Fruit fly (Drosophila melanogaster): ENCODE data around the gene Tbh.

Tbh gene

DNA sequence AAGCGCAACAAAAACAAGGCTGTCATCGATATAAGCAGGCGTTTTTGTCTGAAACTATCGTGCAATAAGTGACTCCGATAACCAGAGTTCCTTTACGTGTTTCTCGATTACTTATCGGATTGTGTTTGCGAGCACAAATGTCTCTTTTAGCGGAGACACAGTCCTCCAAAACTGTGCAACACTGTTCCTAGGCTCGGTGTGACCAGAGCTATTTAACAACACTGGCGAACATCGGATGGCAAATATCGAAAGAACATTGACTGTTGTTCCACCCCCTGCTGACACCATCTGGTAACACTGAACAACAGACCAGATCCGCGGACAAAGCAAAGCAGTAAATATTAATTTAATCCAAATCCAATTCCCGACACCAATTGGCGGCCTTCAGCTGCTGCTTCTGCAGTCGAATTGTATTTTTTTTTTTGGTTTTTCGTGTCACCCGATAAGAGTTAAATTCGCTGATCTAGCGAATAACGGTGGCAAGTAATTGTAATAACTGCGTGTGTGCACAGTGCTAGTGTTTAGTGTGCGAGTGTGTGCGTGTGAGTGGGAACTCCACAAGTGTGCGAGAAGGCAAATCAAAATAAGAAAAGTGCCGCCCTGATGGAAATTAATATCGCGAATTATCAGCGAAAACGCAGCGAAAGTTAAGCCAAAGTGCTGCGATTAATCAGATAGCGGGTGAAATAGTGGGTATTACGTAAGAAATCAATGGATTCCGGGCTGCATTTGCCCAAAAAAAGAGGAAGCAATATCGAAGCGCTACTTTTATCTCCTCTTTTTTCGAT, 66.1 kb downstream of the Tbh start, which contains the start of gene mys (continued):
- peak; percentile 73 for TF ChIP-seq CG18599 (GFP tag; optimal IDR thresholded peaks at IDR 0.05)
- TF ChIP-seq oc (tag; optimal IDR thresholded peaks at IDR 0.05), result peak; percentile 40
- TF ChIP-seq Hr51 (GFP tag; optimal IDR thresholded peaks at IDR 0.05), result peak in 1 of 2 experiments; percentile 81
- TF ChIP-seq CG17829 (tag; optimal IDR thresholded peaks at IDR 0.05), result peak; percentile 49
- peak; percentile 44 for TF ChIP-seq Atf-2 (GFP tag; optimal IDR thresholded peaks at IDR 0.05)
- TF ChIP-seq Fer2 (tag; optimal IDR thresholded peaks at IDR 0.05), result no peak
- no peak for TF ChIP-seq crol (GFP tag; IDR thresholded peaks at IDR 0.05)
- peak; percentile 94 for TF ChIP-seq stwl (tag; optimal IDR thresholded peaks at IDR 0.05)
- peak; percentile 91 for TF ChIP-seq HLH4C (GFP tag; IDR thresholded peaks at IDR 0.05; ENCODE audit: partially characterized antibody)
- TF ChIP-seq CG32772 (GFP tag; IDR thresholded peaks at IDR 0.05), result peak; percentile 33; the same call in 1 of the 2 replicates
- TF ChIP-seq br (optimal IDR thresholded peaks at IDR 0.05), result no peak
- TF ChIP-seq B-H1 (GFP tag; IDR thresholded peaks at IDR 0.05), result no peak
- TF ChIP-seq CTCF (GFP tag; optimal IDR thresholded peaks at IDR 0.05), result peak; percentile 60
- 0 out of 3 replicates have a peak, but pooled peaks have one; percentile 29 for TF ChIP-seq CG2199 (GFP tag; IDR thresholded peaks at IDR 0.05)
- peak; percentile 100 for TF ChIP-seq pzg (GFP tag; optimal IDR thresholded peaks at IDR 0.05)
- TF ChIP-seq CG16779 (GFP tag; IDR thresholded peaks at IDR 0.05), result peak; percentile 71
- TF ChIP-seq CG8765 (GFP tag; IDR thresholded peaks at IDR 0.05), result no peak
- peak; percentile 41 for TF ChIP-seq lbe (GFP tag; optimal IDR thresholded peaks at IDR 0.05)
- peak; percentile 17 for TF ChIP-seq odd (GFP tag; optimal IDR thresholded peaks at IDR 0.05)
- TF ChIP-seq corto (GFP tag; optimal IDR thresholded peaks at IDR 0.05), result no peak
- TF ChIP-seq CG10565 (GFP tag; optimal IDR thresholded peaks at IDR 0.05), result no peak
- peak; percentile 20 for TF ChIP-seq CG2202 (tag; optimal IDR thresholded peaks at IDR 0.05)
- peak; percentile 47 for TF ChIP-seq unpg (GFP tag; optimal IDR thresholded peaks at IDR 0.05)
- TF ChIP-seq Bdp1 (GFP tag; optimal IDR thresholded peaks at IDR 0.05), result peak; percentile 71
- peak; percentile 99 for TF ChIP-seq Sry-δ (GFP tag; optimal IDR thresholded peaks at IDR 0.05)
- TF ChIP-seq tna (GFP tag; IDR thresholded peaks at IDR 0.05; ENCODE audit: partially characterized antibody), result peak; percentile 90
- no peak for TF ChIP-seq so (GFP tag; IDR thresholded peaks at IDR 0.05)
- TF ChIP-seq gem (tag; optimal IDR thresholded peaks at IDR 0.05), result peak; percentile 38
- TF ChIP-seq CG10959 (GFP tag; IDR thresholded peaks at IDR 0.05), result peak; percentile 23; the same call in 1 of the 2 replicates
- no peak for TF ChIP-seq Rx (GFP tag; IDR thresholded peaks at IDR 0.05)
- TF ChIP-seq NC2β (GFP tag; optimal IDR thresholded peaks at IDR 0.05), result peak; percentile 75
- TF ChIP-seq exex (tag; optimal IDR thresholded peaks at IDR 0.05), result peak; percentile 4
- peak; percentile 70 for TF ChIP-seq MTF-1 (GFP tag; optimal IDR thresholded peaks at IDR 0.05; ENCODE audit: borderline replicate concordance)
- TF ChIP-seq Dek (tag; optimal IDR thresholded peaks at IDR 0.05), result peak; percentile 73
- no peak for TF ChIP-seq CG31388 (GFP tag; optimal IDR thresholded peaks at IDR 0.05)
- TF ChIP-seq ftz-f1 (GFP tag; optimal IDR thresholded peaks at IDR 0.05), result peak; percentile 65
- TF ChIP-seq B-H2 (GFP tag; optimal IDR thresholded peaks at IDR 0.05), result peak; percentile 67
- TF ChIP-seq Awh (GFP tag; IDR thresholded peaks at IDR 0.05), result no peak
- peak; percentile 97 for TF ChIP-seq unc-4 (GFP tag; IDR thresholded peaks at IDR 0.05; ENCODE audit: partially characterized antibody)
- peak; percentile 81 for TF ChIP-seq ken (GFP tag; IDR thresholded peaks at IDR 0.05)
- peak; percentile 46 for TF ChIP-seq CG4820 (GFP tag; optimal IDR thresholded peaks at IDR 0.05)
- peak; percentile 86 for TF ChIP-seq mam (GFP tag; optimal IDR thresholded peaks at IDR 0.05)
- TF ChIP-seq luna (GFP tag; optimal IDR thresholded peaks at IDR 0.05), result peak; percentile 34
- TF ChIP-seq CG10366 (GFP tag; IDR thresholded peaks at IDR 0.05), result peak; percentile 44; the same call in 1 of the 2 replicates
- peak; percentile 77 for TF ChIP-seq scrt (GFP tag; optimal IDR thresholded peaks at IDR 0.05)
- peak; percentile 95 for TF ChIP-seq gfzf (GFP tag; optimal IDR thresholded peaks at IDR 0.05)
- TF ChIP-seq Taf1 (GFP tag; IDR thresholded peaks at IDR 0.05), result no peak; the same call in 1 of the 2 replicates
- TF ChIP-seq Nf-YB (GFP tag; optimal IDR thresholded peaks at IDR 0.05), result peak; percentile 15
- TF ChIP-seq inv (GFP tag; IDR thresholded peaks at IDR 0.05; ENCODE audit: partially characterized antibody), result peak; percentile 91

Measured in whole organism, embryonic.